Fruit fly (Drosophila melanogaster) whole organism, adult: ENCODE data around the gene CG46059.

Experiments
- CG11617 ChIP-seq: fragments of 200-800 bp; sonication (Bioruptor generic); optimal IDR thresholded peaks from 2 replicates; lab custom pipeline; 2017; ENCODE audit warnings: mild to moderate bottlenecking, missing biosample characterization, missing genetic modification reagents, missing genetic modification characterization
- CG12768 ChIP-seq: fragments of 200-800 bp; sonication (Bioruptor generic); optimal IDR thresholded peaks from 2 replicates; lab custom pipeline; 2017; ENCODE audit warnings: missing biosample characterization, missing genetic modification characterization, mild to moderate bottlenecking, moderate library complexity, missing genetic modification reagents
- CG14711 ChIP-seq: fragments of 200-800 bp; sonication (Bioruptor generic); optimal IDR thresholded peaks from 2 replicates; lab custom pipeline; 2018; ENCODE audit warnings: missing biosample characterization, mild to moderate bottlenecking, missing genetic modification characterization, moderate library complexity
- CG1620 ChIP-seq: fragments of 200-800 bp; sonication (Bioruptor generic); optimal IDR thresholded peaks from 2 replicates; lab custom pipeline; 2016; ENCODE audit warnings: missing biosample characterization, missing genetic modification characterization
- CG33017 ChIP-seq: fragments of 200-800 bp; sonication (Bioruptor generic); optimal IDR thresholded peaks from 2 replicates; lab custom pipeline; 2018; ENCODE audit warnings: missing biosample characterization, mild to moderate bottlenecking, missing genetic modification characterization, moderate library complexity
- CG5204 ChIP-seq: fragments of 200-800 bp; sonication (Bioruptor generic); optimal IDR thresholded peaks from 2 replicates; lab custom pipeline; 2016; ENCODE audit warnings: missing biosample characterization, missing genetic modification characterization
- CG7045 ChIP-seq: fragments of 200-800 bp; sonication (Bioruptor generic); optimal IDR thresholded peaks from 2 replicates; lab custom pipeline; 2017; ENCODE audit warnings: missing biosample characterization, mild to moderate bottlenecking, missing genetic modification characterization
- CG7101 ChIP-seq: fragments of 200-800 bp; sonication (Bioruptor generic); optimal IDR thresholded peaks from 2 replicates; lab custom pipeline; 2018; ENCODE audit warnings: missing biosample characterization, mild to moderate bottlenecking, missing genetic modification characterization, moderate library complexity
- Clk ChIP-seq: fragments of 200-800 bp; sonication (Bioruptor generic); optimal IDR thresholded peaks from 2 replicates; lab custom pipeline; 2017; ENCODE audit warnings: missing biosample characterization, missing genetic modification characterization
- Crg-1 ChIP-seq: fragments of 200-800 bp; sonication (Bioruptor generic); optimal IDR thresholded peaks from 2 replicates; lab custom pipeline; 2016; ENCODE audit warnings: missing biosample characterization, missing genetic modification characterization
- Hr96 ChIP-seq: fragments of 200-800 bp; sonication (Bioruptor generic); optimal IDR thresholded peaks from 2 replicates; lab custom pipeline; 2016; ENCODE audit warnings: missing biosample characterization, missing genetic modification characterization
- Mnt ChIP-seq: fragments of 200-800 bp; sonication (Bioruptor generic); optimal IDR thresholded peaks from 2 replicates; lab custom pipeline; 2016; ENCODE audit warnings: missing biosample characterization, mild to moderate bottlenecking, missing genetic modification characterization
- bab1 ChIP-seq: fragments of 200-800 bp; sonication (Bioruptor generic); optimal IDR thresholded peaks from 3 replicates; lab custom pipeline; 2019; ENCODE audit warnings: missing biosample characterization, mild to moderate bottlenecking, missing genetic modification characterization, moderate library complexity
- cic ChIP-seq: fragments of 200-800 bp; sonication (Bioruptor generic); optimal IDR thresholded peaks from 2 replicates; lab custom pipeline; 2017; ENCODE audit warnings: missing biosample characterization, mild to moderate bottlenecking, missing genetic modification characterization, moderate library complexity
- cnc ChIP-seq, 2 experiments: fragments of >200 bp; optimal IDR thresholded peaks; 2 replicates each; lab custom pipeline; 2017
- kay ChIP-seq: fragments of 200-800 bp; sonication (Bioruptor generic); peaks from one replicate; lab custom pipeline; 2016; ENCODE audit warnings: missing biosample characterization, missing genetic modification characterization, borderline replicate concordance
- ovo ChIP-seq: fragments of 200-800 bp; sonication (Bioruptor generic); optimal IDR thresholded peaks from 2 replicates; lab custom pipeline; 2016; ENCODE audit warnings: missing biosample characterization, missing genetic modification characterization
- pad ChIP-seq: fragments of 200-800 bp; sonication (Bioruptor generic); optimal IDR thresholded peaks from 3 replicates; lab custom pipeline; 2017; ENCODE audit warnings: missing biosample characterization, missing genetic modification characterization, mild to moderate bottlenecking, moderate library complexity, missing genetic modification reagents
- tj ChIP-seq: fragments of 200-800 bp; sonication (Bioruptor generic); optimal IDR thresholded peaks from 3 replicates; lab custom pipeline; 2017; ENCODE audit warnings: missing biosample characterization, mild to moderate bottlenecking, missing genetic modification characterization, moderate library complexity
- toe ChIP-seq: fragments of 200-800 bp; sonication (Bioruptor generic); optimal IDR thresholded peaks from 2 replicates; lab custom pipeline; 2016; ENCODE audit warnings: missing biosample characterization, missing genetic modification characterization

CG46059 gene

dm6 chr2L:19167135-19167681 lies 16.4 kb downstream of the CG46059 start:
- TF ChIP-seq bab1 (GFP tag; lab: Kevin White, UChicago) (no peak), CG11617 (no peak), Clk (GFP tag; lab: Kevin White, UChicago) (no peak), Mnt (GFP tag; lab: Kevin White, UChicago) (no peak), toe (no peak), CG33017 (tag; lab: Kevin White, UChicago) (no peak), tj (GFP tag; lab: Kevin White, UChicago) (no peak), CG1620 (no peak), Crg-1 (GFP tag; lab: Kevin White, UChicago) (no peak), kay (GFP tag; lab: Kevin White, UChicago) (no peak), CG7045 (GFP tag; lab: Kevin White, UChicago) (no peak), Hr96 (GFP tag; lab: Kevin White, UChicago) (no peak), CG12768 (GFP tag; lab: Kevin White, UChicago) (no peak), CG5204 (GFP tag; lab: Kevin White, UChicago) (no peak), CG14711 (tag; lab: Kevin White, UChicago) (no peak), ovo (GFP tag; lab: Kevin White, UChicago) (no peak), cic (GFP tag; lab: Kevin White, UChicago) (no peak), cnc (optimal IDR thresholded peaks at IDR 0.05; lab: Kevin White, UChicago) (no peak), pad (GFP tag; lab: Kevin White, UChicago) (no peak)

dm6 chr2L:19165998-19166397 lies 17.6 kb downstream of the CG46059 start:
- TF ChIP-seq bab1 (GFP tag; lab: Kevin White, UChicago) (peak; percentile 54), CG11617 (no peak), pad (GFP tag; lab: Kevin White, UChicago) (peak; percentile 48), CG7101 (no peak)

dm6 chr2L:19164933-19165813 lies 18.4 kb downstream of the CG46059 start:
- TF ChIP-seq CG7045 (GFP tag; lab: Kevin White, UChicago) = peak; percentile 90
- peak; percentile 85 for TF ChIP-seq CG7101
- TF ChIP-seq toe = peak; percentile 86
- TF ChIP-seq cic (GFP tag; lab: Kevin White, UChicago) = peak; percentile 37
- peak; percentile 52 for TF ChIP-seq pad (GFP tag; lab: Kevin White, UChicago)
- peak; percentile 91 for TF ChIP-seq CG33017 (tag; lab: Kevin White, UChicago)
- TF ChIP-seq Clk (GFP tag; lab: Kevin White, UChicago) = peak; percentile 86
- peak; percentile 30 for TF ChIP-seq CG1620
- peak; percentile 87 for TF ChIP-seq CG14711 (tag; lab: Kevin White, UChicago)
- TF ChIP-seq Hr96 (GFP tag; lab: Kevin White, UChicago) = peak; percentile 84
- TF ChIP-seq CG11617 = peak; percentile 67
- peak; percentile 35 for TF ChIP-seq Crg-1 (GFP tag; lab: Kevin White, UChicago)
- no peak for TF ChIP-seq cnc (optimal IDR thresholded peaks at IDR 0.05; lab: Kevin White, UChicago)
- TF ChIP-seq bab1 (GFP tag; lab: Kevin White, UChicago) = peak; percentile 85
- TF ChIP-seq tj (GFP tag; lab: Kevin White, UChicago) = peak; percentile 59
- TF ChIP-seq ovo (GFP tag; lab: Kevin White, UChicago) = no peak
- peak; percentile 37 for TF ChIP-seq Mnt (GFP tag; lab: Kevin White, UChicago)
- TF ChIP-seq kay (GFP tag; lab: Kevin White, UChicago) = no peak
- TF ChIP-seq CG12768 (GFP tag; lab: Kevin White, UChicago) = peak; percentile 92
- TF ChIP-seq CG5204 (GFP tag; lab: Kevin White, UChicago) = peak; percentile 81

- TF ChIP-seq tj (GFP tag; lab: Kevin White, UChicago) = no peak
- no peak for TF ChIP-seq Mnt (GFP tag; lab: Kevin White, UChicago)
- TF ChIP-seq CG11617 = no peak
- TF ChIP-seq Clk (GFP tag; lab: Kevin White, UChicago) = no peak
- TF ChIP-seq ovo (GFP tag; lab: Kevin White, UChicago) = no peak
- TF ChIP-seq cic (GFP tag; lab: Kevin White, UChicago) = no peak
- no peak for TF ChIP-seq pad (GFP tag; lab: Kevin White, UChicago)
- TF ChIP-seq CG7045 (GFP tag; lab: Kevin White, UChicago) = no peak
- no peak for TF ChIP-seq toe
- no peak for TF ChIP-seq CG7101
- TF ChIP-seq Crg-1 (GFP tag; lab: Kevin White, UChicago) = no peak
- TF ChIP-seq cnc (optimal IDR thresholded peaks at IDR 0.05; lab: Kevin White, UChicago) = no peak
- no peak for TF ChIP-seq CG14711 (tag; lab: Kevin White, UChicago)
- no peak for TF ChIP-seq CG33017 (tag; lab: Kevin White, UChicago)
- TF ChIP-seq bab1 (GFP tag; lab: Kevin White, UChicago) = no peak
- no peak for TF ChIP-seq CG1620
- TF ChIP-seq Hr96 (GFP tag; lab: Kevin White, UChicago) = no peak
These were observed 19.6 kb downstream of the CG46059 start for dm6 chr2L:19163975-19164371.

dm6 chr2L:19163143-19163974 lies 20.2 kb downstream of the CG46059 start:
- TF ChIP-seq Crg-1 (GFP tag; lab: Kevin White, UChicago) (no peak), CG5204 (GFP tag; lab: Kevin White, UChicago) (no peak), ovo (GFP tag; lab: Kevin White, UChicago) (no peak), kay (GFP tag; lab: Kevin White, UChicago) (no peak), CG33017 (tag; lab: Kevin White, UChicago) (no peak), cnc (optimal IDR thresholded peaks at IDR 0.05; lab: Kevin White, UChicago) (no peak), CG1620 (no peak), CG7045 (GFP tag; lab: Kevin White, UChicago) (no peak), bab1 (GFP tag; lab: Kevin White, UChicago) (no peak), Mnt (GFP tag; lab: Kevin White, UChicago) (no peak), Hr96 (GFP tag; lab: Kevin White, UChicago) (no peak), toe (no peak)
